Worm (Caenorhabditis elegans) whole organism, midembryonic: Measurements from ENCODE around the gene tsct-1.
A peak's percentile ranks its signal among the peaks of the same experiment; 100 is the strongest.

Experiments used
- T22C8.4 ChIP-seq: fragments of 200-800 bp; sonication (Bioruptor generic); IDR thresholded peaks from 2 replicates; pipeline ENCODE4 v1.3.6; 2022; ENCODE audit warnings: missing genetic modification characterization, missing compliant biosample characterization
- cog-1 ChIP-seq: sonication (generic microtip); optimal IDR thresholded peaks from 2 replicates; lab custom pipeline; 2016; ENCODE audit warnings: missing genetic modification characterization, missing compliant biosample characterization
- flt-1 ChIP-seq: fragments of 200-800 bp; sonication (Bioruptor generic); IDR thresholded peaks from 2 replicates; pipeline ENCODE4 v1.3.6; 2022; ENCODE audit warnings: missing genetic modification characterization, missing compliant biosample characterization
- klf-2 ChIP-seq: fragments of 200-800 bp; sonication (Bioruptor generic); conservative IDR thresholded peaks from 2 replicates; pipeline ENCODE4 v1.3.6; 2022; ENCODE audit warnings: missing genetic modification reagents, missing genetic modification characterization, missing compliant biosample characterization
- med-1 ChIP-seq: sonication (generic microtip); optimal IDR thresholded peaks from 2 replicates; lab custom pipeline; 2017; ENCODE audit warnings: missing genetic modification characterization, mild to moderate bottlenecking, missing compliant biosample characterization, antibody characterized with exemption, missing genetic modification reagents; ENCODE audit not compliant: insufficient read depth
- ref-1 ChIP-seq: fragments of 200-800 bp; sonication (Bioruptor generic); conservative IDR thresholded peaks from 2 replicates; pipeline ENCODE4 v1.3.6; 2022; ENCODE audit warnings: missing genetic modification reagents, missing genetic modification characterization, missing compliant biosample characterization
- tab-1 ChIP-seq: fragments of 200-800 bp; sonication (Bioruptor generic); IDR thresholded peaks from 2 replicates; pipeline ENCODE4 v1.3.6; 2022; ENCODE audit warnings: missing genetic modification characterization, missing compliant biosample characterization
- ztf-23 ChIP-seq: fragments of 200-800 bp; sonication (Bioruptor generic); IDR thresholded peaks from 2 replicates; pipeline ENCODE4 v1.3.6; 2022; ENCODE audit warnings: missing genetic modification reagents, missing genetic modification characterization, missing compliant biosample characterization
- ztf-29 ChIP-seq: fragments of 200-800 bp; sonication (Bioruptor generic); IDR thresholded peaks from 2 replicates; pipeline ENCODE4 v1.3.6; 2022; ENCODE audit warnings: missing genetic modification reagents, missing genetic modification characterization, missing compliant biosample characterization

The tsct-1 gene

DNA sequence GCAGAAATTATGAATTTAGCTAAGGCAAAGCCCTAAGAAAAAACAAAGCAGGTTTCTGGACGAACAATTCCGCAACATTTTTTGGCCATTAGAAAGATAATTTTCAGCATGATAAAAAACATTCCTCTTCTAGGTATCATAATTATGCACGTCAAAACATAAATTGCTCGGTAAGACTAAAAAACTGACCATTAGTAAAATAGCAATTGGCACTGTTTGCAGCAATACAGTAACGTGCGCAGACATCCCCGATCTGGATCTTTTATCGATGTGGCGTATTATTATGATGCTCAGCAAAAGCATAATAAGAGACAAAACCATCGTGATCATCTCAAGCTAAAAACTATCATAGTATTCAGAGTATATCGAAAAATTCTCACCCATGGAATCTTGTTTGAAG lies 42.5 kb downstream of the tsct-1 start:
- TF ChIP-seq cog-1 (tag; lab: Kevin White, UChicago), result no peak
- no peak for TF ChIP-seq flt-1 (GFP tag; lab: Robert Waterston, UW)
- no peak for TF ChIP-seq tab-1 (GFP tag; lab: Robert Waterston, UW)
- no peak for TF ChIP-seq med-1 (GFP tag; lab: Kevin White, UChicago)
- no peak for TF ChIP-seq ztf-29
- no peak for TF ChIP-seq klf-2 (GFP tag; lab: Robert Waterston, UW)
- no peak for TF ChIP-seq T22C8.4 (GFP tag; lab: Robert Waterston, UW)
- no peak for TF ChIP-seq ztf-23 (GFP tag; lab: Robert Waterston, UW)
- TF ChIP-seq ref-1 (GFP tag; lab: Robert Waterston, UW), result no peak

DNA sequence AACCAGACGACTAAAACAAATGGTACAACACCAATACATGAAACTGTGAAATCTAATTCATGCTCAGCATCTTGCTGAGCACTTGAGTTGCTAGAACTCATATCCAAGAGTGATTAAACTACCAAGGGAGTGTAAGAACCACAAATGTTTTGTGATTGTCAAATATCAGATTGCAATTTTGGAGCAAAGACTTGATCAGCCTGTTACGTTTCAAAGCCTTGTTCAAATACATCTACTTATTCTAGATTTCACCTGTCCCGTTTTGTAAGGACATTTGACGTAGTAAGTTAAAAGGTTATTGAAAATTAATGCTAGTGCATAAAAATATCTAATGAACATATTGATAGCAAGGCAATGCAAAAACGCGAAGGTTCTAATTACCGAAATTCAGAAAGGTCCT lies 43.4 kb downstream of the tsct-1 start, which contains the start of gene F45E6.1:
Gene F45E6.1, minus strand, starts transcription at position 101 of the 400 bp plus-strand sequence.
- TF ChIP-seq ref-1 (GFP tag; lab: Robert Waterston, UW) (no peak), T22C8.4 (GFP tag; lab: Robert Waterston, UW) (no peak), cog-1 (tag; lab: Kevin White, UChicago) (no peak), ztf-23 (GFP tag; lab: Robert Waterston, UW) (no peak), tab-1 (GFP tag; lab: Robert Waterston, UW) (no peak), klf-2 (GFP tag; lab: Robert Waterston, UW) (no peak), med-1 (GFP tag; lab: Kevin White, UChicago) (no peak), ztf-29 (no peak), flt-1 (GFP tag; lab: Robert Waterston, UW) (no peak)

DNA sequence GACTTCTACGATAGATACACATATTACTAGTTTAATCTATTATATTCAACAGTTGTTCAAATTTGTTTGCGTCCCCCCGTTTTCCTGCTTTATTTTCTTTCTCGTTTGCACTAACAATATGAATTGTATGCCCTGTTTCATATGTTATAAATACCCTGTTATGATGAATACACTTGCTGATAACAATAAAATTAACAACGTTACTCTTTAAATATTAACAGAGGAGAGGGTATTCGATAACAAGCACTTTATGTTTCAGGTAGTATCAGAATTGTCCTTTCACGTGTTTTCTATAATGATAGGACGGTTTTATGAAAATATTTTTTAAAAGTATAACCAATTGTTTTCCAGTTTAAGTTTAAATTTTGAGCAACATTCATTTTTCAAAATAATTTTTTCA lies 44.6 kb downstream of the tsct-1 start:
- TF ChIP-seq klf-2 (GFP tag; lab: Robert Waterston, UW) (no peak), ztf-29 (no peak), T22C8.4 (GFP tag; lab: Robert Waterston, UW) (no peak), tab-1 (GFP tag; lab: Robert Waterston, UW) (no peak), ref-1 (GFP tag; lab: Robert Waterston, UW) (no peak), cog-1 (tag; lab: Kevin White, UChicago) (no peak), flt-1 (GFP tag; lab: Robert Waterston, UW) (no peak), ztf-23 (GFP tag; lab: Robert Waterston, UW) (no peak), med-1 (GFP tag; lab: Kevin White, UChicago) (no peak)

DNA sequence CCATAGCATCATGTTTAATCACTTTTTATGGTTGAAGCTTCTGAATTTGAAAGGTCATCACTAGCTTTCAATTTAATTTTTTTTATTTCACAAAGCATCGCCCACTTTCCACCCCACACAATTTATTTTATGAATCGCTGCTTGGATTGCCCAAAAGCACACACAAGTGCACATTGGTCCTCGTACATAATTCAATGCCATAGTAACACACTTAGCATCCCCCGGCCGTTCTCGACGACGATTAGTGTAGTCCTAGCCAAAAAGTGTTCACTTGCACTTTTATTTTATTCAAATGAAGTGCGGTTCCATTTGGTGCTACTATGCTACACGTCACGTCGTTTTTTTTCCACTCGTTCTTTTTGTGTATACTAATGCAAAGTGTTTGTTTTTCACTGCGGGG lies 45.1 kb downstream of the tsct-1 start:
- TF ChIP-seq ztf-29 (no peak), tab-1 (GFP tag; lab: Robert Waterston, UW) (no peak), ref-1 (GFP tag; lab: Robert Waterston, UW) (no peak), cog-1 (tag; lab: Kevin White, UChicago) (no peak), ztf-23 (GFP tag; lab: Robert Waterston, UW) (no peak)

DNA sequence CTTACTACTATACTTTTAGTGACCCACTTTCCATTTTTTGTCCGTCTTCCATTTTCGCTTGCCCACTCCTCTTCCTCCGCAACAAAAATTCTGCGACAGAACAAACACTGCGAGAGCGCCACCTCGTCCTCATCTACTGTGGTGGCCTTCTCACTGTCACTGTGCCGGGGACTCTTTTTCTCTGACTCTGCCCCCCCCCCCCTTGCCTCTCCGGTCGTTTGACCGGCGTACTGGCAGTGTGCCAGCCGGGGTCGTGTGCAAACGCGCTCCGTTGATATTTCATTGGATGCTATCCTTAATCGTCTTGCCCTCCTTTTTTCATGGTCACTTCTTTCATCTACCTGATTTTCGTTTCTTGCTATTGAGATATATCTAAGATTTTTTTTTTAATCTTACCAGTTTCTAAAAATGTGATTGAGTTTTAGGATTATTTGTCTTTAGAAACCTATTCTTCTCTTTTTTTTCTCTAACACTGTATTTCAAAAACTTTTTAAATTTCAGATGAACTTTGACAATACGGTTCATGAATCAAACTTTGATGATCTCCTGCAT lies 46.6 kb downstream of the tsct-1 start, which contains the start of gene atf-6:
Gene atf-6, plus strand, starts transcription at position 502 of the 552 bp plus-strand sequence.
- TF ChIP-seq med-1 (GFP tag; lab: Kevin White, UChicago) (no peak), cog-1 (tag; lab: Kevin White, UChicago) (peak; percentile 63), ref-1 (GFP tag; lab: Robert Waterston, UW) (0 out of 2 replicates have a peak, but pooled peaks have one; percentile 37), ztf-29 (no peak), tab-1 (GFP tag; lab: Robert Waterston, UW) (0 out of 2 replicates have a peak, but pooled peaks have one; percentile 69), ztf-23 (GFP tag; lab: Robert Waterston, UW) (0 out of 2 replicates have a peak, but pooled peaks have one; percentile 50), flt-1 (GFP tag; lab: Robert Waterston, UW) (peak; percentile 74), klf-2 (GFP tag; lab: Robert Waterston, UW) (no peak), T22C8.4 (GFP tag; lab: Robert Waterston, UW) (no peak)

DNA sequence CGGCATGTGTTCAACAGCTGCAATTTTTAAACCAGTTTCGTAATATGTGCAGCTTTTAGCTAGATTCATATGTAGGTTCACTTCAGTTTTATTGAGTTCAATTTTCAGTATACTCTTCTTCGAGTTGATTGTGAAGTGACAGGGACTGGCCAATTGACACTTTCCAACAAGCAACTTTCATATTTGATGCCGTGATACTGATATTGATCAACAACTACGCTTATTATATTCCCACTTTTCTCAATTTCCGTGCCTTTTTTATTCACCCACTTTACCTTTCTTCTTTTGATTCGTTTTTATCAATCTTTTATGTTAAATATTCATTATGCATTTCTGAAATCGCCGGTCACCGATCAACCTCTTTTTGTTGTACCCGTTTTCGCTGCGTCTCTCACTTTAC lies 50.2 kb downstream of the tsct-1 start:
- no peak for TF ChIP-seq ztf-29

DNA sequence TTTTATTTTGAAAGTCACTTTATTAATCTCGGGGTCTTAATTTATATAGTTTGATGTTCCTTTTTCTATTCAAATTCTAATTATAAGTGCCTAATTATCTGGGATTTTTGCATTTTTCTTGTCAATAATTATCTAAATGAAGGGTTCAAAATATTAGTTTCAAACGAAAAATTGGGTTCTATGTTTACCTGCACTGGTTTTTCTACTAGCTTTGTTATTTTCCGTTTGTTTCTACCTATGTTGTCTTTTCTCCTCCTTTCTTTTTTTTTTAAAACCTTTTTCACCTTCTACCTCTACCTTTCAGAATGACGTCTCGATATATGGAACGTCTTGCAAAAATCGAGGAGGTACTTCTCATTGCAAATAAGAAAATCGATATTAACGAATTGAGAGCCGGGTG lies 50.9 kb downstream of the tsct-1 start, which contains the start of gene tbc-13:
Gene tbc-13, plus strand, starts transcription at position 301 of the 400 bp plus-strand sequence.
- TF ChIP-seq cog-1 (tag; lab: Kevin White, UChicago) (no peak), tab-1 (GFP tag; lab: Robert Waterston, UW) (no peak), klf-2 (GFP tag; lab: Robert Waterston, UW) (no peak), ztf-23 (GFP tag; lab: Robert Waterston, UW) (no peak), med-1 (GFP tag; lab: Kevin White, UChicago) (no peak), ztf-29 (no peak), ref-1 (GFP tag; lab: Robert Waterston, UW) (no peak), T22C8.4 (GFP tag; lab: Robert Waterston, UW) (no peak), flt-1 (GFP tag; lab: Robert Waterston, UW) (no peak)

DNA sequence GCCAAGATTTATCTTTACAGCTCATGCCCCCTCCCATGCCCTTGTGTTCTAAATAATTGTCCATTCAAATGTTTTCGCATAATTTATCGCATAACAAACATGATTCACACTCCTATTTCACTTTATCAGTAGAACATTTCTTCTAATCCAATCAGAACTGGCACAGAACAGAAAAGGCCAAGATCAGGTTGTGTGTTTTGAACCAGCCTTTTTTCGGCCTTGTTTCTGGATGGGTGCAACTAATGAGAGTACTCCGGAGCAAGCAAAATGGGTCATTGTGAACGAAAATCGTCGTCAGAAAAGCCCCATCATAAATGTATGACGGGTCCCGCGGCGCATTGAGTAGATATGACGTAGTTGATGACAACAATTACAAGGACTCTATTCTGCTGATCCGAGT lies 57.2 kb downstream of the tsct-1 start:
- TF ChIP-seq ztf-29 (no peak), T22C8.4 (GFP tag; lab: Robert Waterston, UW) (no peak), klf-2 (GFP tag; lab: Robert Waterston, UW) (no peak), flt-1 (GFP tag; lab: Robert Waterston, UW) (no peak), ztf-23 (GFP tag; lab: Robert Waterston, UW) (no peak), med-1 (GFP tag; lab: Kevin White, UChicago) (no peak), cog-1 (tag; lab: Kevin White, UChicago) (no peak), ref-1 (GFP tag; lab: Robert Waterston, UW) (no peak), tab-1 (GFP tag; lab: Robert Waterston, UW) (no peak)

DNA sequence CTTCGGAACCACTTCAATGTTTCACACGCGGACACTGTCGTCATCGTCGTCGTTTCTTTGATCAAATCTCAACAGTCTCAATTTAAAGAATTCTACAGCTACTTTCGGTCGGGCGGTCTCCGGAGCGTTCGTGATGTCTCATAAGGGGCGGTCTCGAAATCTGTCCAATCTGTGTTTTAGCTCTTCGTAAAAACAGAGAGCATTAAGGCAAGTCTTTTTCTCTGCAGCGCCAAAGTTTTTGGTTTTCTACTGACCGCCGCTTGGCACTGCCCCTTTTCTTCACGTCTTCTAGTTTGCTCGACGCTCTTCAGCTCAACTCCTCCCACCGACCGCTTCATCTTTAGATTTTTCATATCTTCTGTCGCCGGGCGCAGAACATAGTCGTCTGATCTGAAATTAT lies 58.6 kb downstream of the tsct-1 start, which contains the start of gene lips-1:
Gene lips-1, plus strand, starts transcription at position 301 of the 400 bp plus-strand sequence.
- TF ChIP-seq tab-1 (GFP tag; lab: Robert Waterston, UW), result no peak
- no peak for TF ChIP-seq T22C8.4 (GFP tag; lab: Robert Waterston, UW)
- TF ChIP-seq klf-2 (GFP tag; lab: Robert Waterston, UW), result no peak
- no peak for TF ChIP-seq ztf-23 (GFP tag; lab: Robert Waterston, UW)
- TF ChIP-seq ref-1 (GFP tag; lab: Robert Waterston, UW), result no peak
- no peak for TF ChIP-seq med-1 (GFP tag; lab: Kevin White, UChicago)
- no peak for TF ChIP-seq cog-1 (tag; lab: Kevin White, UChicago)
- no peak for TF ChIP-seq flt-1 (GFP tag; lab: Robert Waterston, UW)
- TF ChIP-seq ztf-29, result no peak
